Fruit fly (Drosophila melanogaster) whole organism, embryonic: ENCODE measurements around the gene RpS25.

Source experiments
- Antp ChIP-seq: fragments of 200-800 bp; sonication (Bioruptor generic); optimal IDR thresholded peaks from 3 replicates; lab custom pipeline; 2016; ENCODE audit warnings: missing biosample characterization, missing genetic modification characterization
- Blimp-1 ChIP-seq: fragments of 200-800 bp; sonication (Bioruptor generic); optimal IDR thresholded peaks from 3 replicates; lab custom pipeline; 2018; ENCODE audit warnings: missing biosample characterization, missing genetic modification characterization, mild to moderate bottlenecking, moderate library complexity, missing genetic modification reagents
- BtbVII ChIP-seq: fragments of 200-800 bp; sonication (Bioruptor generic); optimal IDR thresholded peaks from 3 replicates; lab custom pipeline; 2017; ENCODE audit warnings: missing biosample characterization, mild to moderate bottlenecking, missing genetic modification characterization
- CG1024 ChIP-seq: fragments of 200-800 bp; sonication (Bioruptor generic); IDR thresholded peaks from 2 replicates; pipeline ENCODE4 v1.3.6; 2022; ENCODE audit warnings: missing biosample characterization, missing genetic modification characterization
- CG10321 ChIP-seq: fragments of 200-800 bp; sonication (Bioruptor generic); IDR thresholded peaks from 2 replicates; pipeline ENCODE4 v1.3.6; 2022; ENCODE audit warnings: missing biosample characterization, missing genetic modification characterization
- CG1233 ChIP-seq: fragments of 200-800 bp; sonication (Bioruptor generic); optimal IDR thresholded peaks from 4 replicates; lab custom pipeline; 2018; ENCODE audit warnings: missing biosample characterization, mild to moderate bottlenecking, missing genetic modification characterization
- CG12391 ChIP-seq: fragments of 200-800 bp; sonication (Bioruptor generic); optimal IDR thresholded peaks from 3 replicates; lab custom pipeline; 2018; ENCODE audit warnings: missing biosample characterization, mild to moderate bottlenecking, missing genetic modification characterization, moderate library complexity
- CG14050 ChIP-seq: fragments of 200-800 bp; sonication (Bioruptor generic); IDR thresholded peaks from 3 replicates; pipeline ENCODE4 v1.3.6; 2022; ENCODE audit warnings: missing biosample characterization, missing genetic modification characterization
- CG15601 ChIP-seq: fragments of 200-800 bp; sonication (Bioruptor generic); optimal IDR thresholded peaks from 3 replicates; lab custom pipeline; 2019; ENCODE audit warnings: missing biosample characterization, mild to moderate bottlenecking, missing genetic modification characterization, moderate library complexity
- CG2116 ChIP-seq: fragments of 200-800 bp; sonication (Bioruptor generic); optimal IDR thresholded peaks from 3 replicates; lab custom pipeline; 2018; ENCODE audit warnings: missing biosample characterization, mild to moderate bottlenecking, missing genetic modification characterization
- CG31388 ChIP-seq: fragments of 200-800 bp; sonication (Bioruptor generic); optimal IDR thresholded peaks from 2 replicates; lab custom pipeline; 2016; ENCODE audit warnings: missing biosample characterization, missing genetic modification characterization
- CG3163 ChIP-seq: fragments of 200-800 bp; sonication (Bioruptor generic); optimal IDR thresholded peaks from 3 replicates; lab custom pipeline; 2016; ENCODE audit warnings: missing biosample characterization, missing genetic modification characterization
- CG34376 ChIP-seq: fragments of 200-800 bp; sonication (Bioruptor generic); optimal IDR thresholded peaks from 2 replicates; lab custom pipeline; 2018; ENCODE audit warnings: missing biosample characterization, mild to moderate bottlenecking, missing genetic modification characterization
- CG34422 ChIP-seq: fragments of 200-800 bp; sonication (Bioruptor generic); IDR thresholded peaks from 3 replicates; pipeline ENCODE4 v1.3.6; 2022; ENCODE audit warnings: missing biosample characterization, missing genetic modification characterization
- CG3726 ChIP-seq: fragments of 200-800 bp; sonication (Bioruptor generic); IDR thresholded peaks from 3 replicates; pipeline ENCODE4, ENCODE4 v1.3.6; 2022; ENCODE audit warnings: missing biosample characterization, missing genetic modification characterization
- CG4328 ChIP-seq: fragments of 200-800 bp; sonication (Bioruptor generic); optimal IDR thresholded peaks from 3 replicates; lab custom pipeline; 2017; ENCODE audit warnings: missing biosample characterization, missing genetic modification reagents, missing genetic modification characterization
- CG8290 ChIP-seq, 3 experiments: fragments of 200-800 bp; sonication (Bioruptor generic); optimal IDR thresholded peaks; 2 replicates each; lab custom pipeline; 2016 to 2019; ENCODE audit warnings: missing biosample characterization in 3 of 3, missing genetic modification characterization in 3 of 3, mild to moderate bottlenecking in 2 of 3, moderate library complexity in 1 of 3
- CG8944 ChIP-seq: fragments of 200-800 bp; sonication (Bioruptor generic); optimal IDR thresholded peaks from 3 replicates; lab custom pipeline; 2016; ENCODE audit warnings: missing biosample characterization, missing genetic modification characterization
- Elba2 ChIP-seq: fragments of 200-800 bp; sonication (Bioruptor generic); optimal IDR thresholded peaks from 3 replicates; lab custom pipeline; 2016; ENCODE audit warnings: missing biosample characterization, missing genetic modification characterization
- GATAe ChIP-seq: fragments of 200-800 bp; sonication (Bioruptor generic); conservative IDR thresholded peaks from 2 replicates; pipeline ENCODE4 v1.3.6; 2022; ENCODE audit warnings: missing biosample characterization, missing genetic modification characterization
- Gsc ChIP-seq: fragments of 200-800 bp; sonication (Bioruptor generic); IDR thresholded peaks from 2 replicates; pipeline ENCODE4 v1.3.6; 2022; ENCODE audit warnings: missing biosample characterization, missing genetic modification characterization
- Gug ChIP-seq: fragments of 200-800 bp; sonication (Bioruptor generic); IDR thresholded peaks from 4 replicates; pipeline ENCODE4 v1.3.6; 2022; ENCODE audit warnings: missing biosample characterization, missing genetic modification characterization
- HmgD ChIP-seq: fragments of 200-800 bp; sonication (Bioruptor generic); optimal IDR thresholded peaks from 3 replicates; lab custom pipeline; 2016; ENCODE audit warnings: missing biosample characterization, missing genetic modification characterization
- Hmr ChIP-seq: fragments of 200-800 bp; sonication (Bioruptor generic); optimal IDR thresholded peaks from 3 replicates; lab custom pipeline; 2017; ENCODE audit warnings: mild to moderate bottlenecking, missing biosample characterization, missing genetic modification reagents, missing genetic modification characterization
- Hmx ChIP-seq: fragments of 200-800 bp; sonication (Bioruptor generic); optimal IDR thresholded peaks from 2 replicates; lab custom pipeline; 2016; ENCODE audit warnings: missing biosample characterization, missing genetic modification characterization
- Jarid2 ChIP-seq: fragments of 200-800 bp; sonication (Bioruptor generic); optimal IDR thresholded peaks from 3 replicates; lab custom pipeline; 2017; ENCODE audit warnings: mild to moderate bottlenecking, missing biosample characterization, missing genetic modification reagents, missing genetic modification characterization
- Rfx ChIP-seq: fragments of 200-800 bp; sonication (Bioruptor generic); IDR thresholded peaks from 2 replicates; pipeline ENCODE4 v1.3.6; 2022; ENCODE audit warnings: missing biosample characterization, missing genetic modification characterization
- Sin3A ChIP-seq: fragments of >200 bp; optimal IDR thresholded peaks from 2 replicates; lab custom pipeline; 2018
- Trl ChIP-seq, 3 experiments: fragments of >200 bp in 2 of 3; fragments of 200-800 bp in 1 of 3; sonication (Bioruptor generic) in 1 of 3; optimal IDR thresholded peaks; 2 replicates in 1 of 3; 3 replicates in 2 of 3; lab custom pipeline; 2016 to 2017; ENCODE audit warnings: missing biosample characterization in 1 of 3, missing genetic modification characterization in 1 of 3
- amos ChIP-seq: fragments of 200-800 bp; sonication (Bioruptor generic); IDR thresholded peaks from 2 replicates; pipeline ENCODE4 v1.3.6; 2022; ENCODE audit warnings: missing biosample characterization, missing genetic modification characterization; ENCODE audit not compliant: partially characterized antibody
- dm ChIP-seq: fragments of 200-800 bp; sonication (Bioruptor generic); optimal IDR thresholded peaks from 3 replicates; lab custom pipeline; 2016; ENCODE audit warnings: missing biosample characterization, missing genetic modification characterization
- dpn ChIP-seq, 2 experiments: fragments of 200-800 bp; sonication (Bioruptor generic); optimal IDR thresholded peaks; 3 replicates each; lab custom pipeline; 2016; ENCODE audit warnings: missing biosample characterization in 2 of 2, missing genetic modification characterization in 2 of 2
- exex ChIP-seq: fragments of 200-800 bp; sonication (Bioruptor generic); optimal IDR thresholded peaks from 4 replicates; lab custom pipeline; 2018; ENCODE audit warnings: missing biosample characterization, mild to moderate bottlenecking, missing genetic modification characterization, moderate library complexity
- gfzf ChIP-seq: fragments of 200-800 bp; sonication (Bioruptor generic); optimal IDR thresholded peaks from 2 replicates; lab custom pipeline; 2016; ENCODE audit warnings: missing biosample characterization, mild to moderate bottlenecking, missing genetic modification characterization, moderate library complexity
- grn ChIP-seq: fragments of 200-800 bp; sonication (Bioruptor generic); optimal IDR thresholded peaks from 3 replicates; lab custom pipeline; 2017; ENCODE audit warnings: missing biosample characterization, missing genetic modification characterization
- hb ChIP-seq: fragments of 200-800 bp; sonication (Bioruptor generic); IDR thresholded peaks from 3 replicates; pipeline ENCODE4 v1.3.6; 2022; ENCODE audit warnings: missing biosample characterization, missing genetic modification characterization; ENCODE audit not compliant: partially characterized antibody
- kay ChIP-seq: fragments of 200-800 bp; sonication (Bioruptor generic); optimal IDR thresholded peaks from 2 replicates; lab custom pipeline; 2016; ENCODE audit warnings: missing biosample characterization, missing genetic modification characterization
- lilli ChIP-seq: fragments of 200-800 bp; sonication (Bioruptor generic); optimal IDR thresholded peaks from 3 replicates; lab custom pipeline; 2016; ENCODE audit warnings: missing biosample characterization, missing genetic modification characterization
- lmd ChIP-seq: fragments of 200-800 bp; sonication (Bioruptor generic); IDR thresholded peaks from 2 replicates; pipeline ENCODE4 v1.3.6; 2022; ENCODE audit warnings: missing biosample characterization, missing genetic modification characterization
- mirr ChIP-seq: fragments of 200-800 bp; sonication (Bioruptor generic); optimal IDR thresholded peaks from 3 replicates; lab custom pipeline; 2018; ENCODE audit warnings: missing biosample characterization, mild to moderate bottlenecking, missing genetic modification characterization
- run ChIP-seq: fragments of 200-800 bp; sonication (Bioruptor generic); optimal IDR thresholded peaks from 3 replicates; lab custom pipeline; 2018; ENCODE audit warnings: missing biosample characterization, mild to moderate bottlenecking, missing genetic modification characterization
- sc ChIP-seq, 3 experiments: fragments of >200 bp in 2 of 3; fragments of 200-800 bp in 1 of 3; sonication (Bioruptor generic) in 1 of 3; optimal IDR thresholded peaks; 2 replicates in 2 of 3; 3 replicates in 1 of 3; lab custom pipeline; 2017; ENCODE audit warnings: mild to moderate bottlenecking in 1 of 3, missing biosample characterization in 1 of 3, missing genetic modification characterization in 1 of 3, missing genetic modification reagents in 1 of 3
- sd ChIP-seq: fragments of 200-800 bp; sonication (Bioruptor generic); optimal IDR thresholded peaks from 3 replicates; lab custom pipeline; 2018; ENCODE audit warnings: missing biosample characterization, mild to moderate bottlenecking, missing genetic modification characterization, moderate library complexity
- sug ChIP-seq: fragments of 200-800 bp; optimal IDR thresholded peaks from 2 replicates; lab custom pipeline; 2019; ENCODE audit warnings: missing biosample characterization, mild to moderate bottlenecking, missing genetic modification characterization, moderate library complexity
- tap ChIP-seq: fragments of 200-800 bp; optimal IDR thresholded peaks from 3 replicates; lab custom pipeline; 2019; ENCODE audit warnings: missing biosample characterization, mild to moderate bottlenecking, missing genetic modification characterization, moderate library complexity
- tll ChIP-seq, 2 experiments: fragments of 200-800 bp in 1 of 2; fragments of >200 bp in 1 of 2; sonication (Bioruptor generic) in 1 of 2; optimal IDR thresholded peaks; 2 replicates each; lab custom pipeline; 2017 to 2019; ENCODE audit warnings: missing biosample characterization in 2 of 2, missing genetic modification characterization in 2 of 2, mild to moderate bottlenecking in 1 of 2, moderate library complexity in 1 of 2

RpS25 gene

DNA sequence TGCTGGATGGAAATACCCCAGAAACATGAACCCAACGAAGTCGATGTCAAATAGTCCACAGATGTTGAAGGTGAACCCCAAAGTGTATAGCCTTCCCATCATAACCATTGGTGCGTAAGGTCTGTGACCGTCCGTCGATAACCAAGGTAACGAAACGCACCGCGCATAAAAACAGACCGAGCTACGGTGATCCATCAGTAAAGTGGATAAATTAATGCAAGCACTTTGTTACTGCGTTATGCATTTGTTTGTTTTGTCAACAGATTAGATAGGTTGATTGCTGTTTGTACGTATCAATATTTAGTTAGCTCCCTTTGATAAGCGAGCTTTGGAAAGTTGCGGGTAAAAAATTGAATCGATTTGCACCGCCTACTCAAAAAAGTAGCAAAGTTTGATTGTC lies 37.8 kb downstream of the RpS25 start (continued):
- TF ChIP-seq CG8290 (GFP tag; optimal IDR thresholded peaks at IDR 0.05; lab: Kevin White, UChicago) (no peak), CG8290 (tag; optimal IDR thresholded peaks at IDR 0.05; lab: Kevin White, UChicago) (peak in 1 of 2 experiments; percentile 12), lmd (no peak), CG4328 (no peak), tap (tag; lab: Kevin White, UChicago) (peak; percentile 11), Elba2 (GFP tag; lab: Kevin White, UChicago) (no peak)

DNA sequence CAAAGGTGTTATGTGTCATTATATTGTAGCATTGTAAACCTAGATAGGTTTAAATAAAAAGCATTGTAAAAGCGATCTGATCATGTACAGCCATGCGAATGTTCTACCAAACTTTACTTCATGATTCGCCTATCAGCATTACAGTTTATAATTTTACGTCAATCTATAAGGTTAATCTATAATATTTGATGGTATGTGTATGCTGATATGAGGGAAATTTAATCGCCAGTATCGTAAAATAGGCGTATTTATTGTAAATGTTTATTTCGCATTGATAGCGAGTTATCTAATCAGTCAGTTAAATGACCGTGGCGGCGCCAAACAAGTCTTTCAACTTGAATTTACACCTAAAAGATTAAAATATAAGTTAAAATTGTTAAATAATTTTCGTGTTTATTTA lies 38.5 kb downstream of the RpS25 start:
- TF ChIP-seq CG3726 (GFP tag; lab: Robert Waterston, UW) (no peak), grn (GFP tag; lab: Kevin White, UChicago) (peak; percentile 62), GATAe (GFP tag; lab: Robert Waterston, UW) (peak; percentile 60), sd (tag; lab: Kevin White, UChicago) (peak; percentile 68), exex (tag; lab: Kevin White, UChicago) (peak; percentile 91), CG10321 (GFP tag; lab: Robert Waterston, UW) (no peak), CG2116 (GFP tag; lab: Kevin White, UChicago) (no peak), CG15601 (tag; lab: Kevin White, UChicago) (no peak), sug (tag; lab: Kevin White, UChicago) (peak; percentile 27), CG1024 (GFP tag; lab: Robert Waterston, UW) (no peak), Antp (GFP tag; lab: Kevin White, UChicago) (no peak), CG34376 (GFP tag; lab: Kevin White, UChicago) (peak; percentile 39), Gsc (no peak), mirr (GFP tag; lab: Kevin White, UChicago) (peak; percentile 84), CG1233 (no peak), dpn (GFP tag; optimal IDR thresholded peaks at IDR 0.05; lab: Kevin White, UChicago) (no peak), run (no peak)

DNA sequence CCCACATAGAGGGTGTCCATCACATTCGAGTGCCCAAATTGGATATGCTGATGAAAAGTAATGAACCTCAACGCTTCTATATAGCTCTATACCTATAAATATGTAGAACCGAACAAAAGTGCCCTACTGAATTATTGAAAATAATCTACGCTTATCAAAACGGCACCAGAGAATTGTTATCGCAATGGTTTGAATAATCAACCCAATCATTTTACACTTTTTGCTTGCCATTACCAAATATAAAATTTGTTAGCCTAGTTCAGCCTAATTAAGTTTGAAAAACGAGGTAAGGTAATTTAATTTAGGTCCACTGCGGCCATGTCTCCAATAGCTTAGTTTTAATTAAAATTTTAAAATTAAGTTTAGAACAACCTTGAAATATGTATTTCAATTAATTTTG lies 40.3 kb downstream of the RpS25 start:
- TF ChIP-seq exex (tag; lab: Kevin White, UChicago) (peak; percentile 62), CG14050 (GFP tag; lab: Robert Waterston, UW) (no peak), dm (GFP tag; lab: Kevin White, UChicago) (no peak), mirr (GFP tag; lab: Kevin White, UChicago) (peak; percentile 57), sc (optimal IDR thresholded peaks at IDR 0.05; lab: Kevin White, UChicago) (no peak), sc (GFP tag; optimal IDR thresholded peaks at IDR 0.05; lab: Kevin White, UChicago) (no peak), tll (GFP tag; optimal IDR thresholded peaks at IDR 0.05; lab: Kevin White, UChicago) (no peak), HmgD (no peak)

DNA sequence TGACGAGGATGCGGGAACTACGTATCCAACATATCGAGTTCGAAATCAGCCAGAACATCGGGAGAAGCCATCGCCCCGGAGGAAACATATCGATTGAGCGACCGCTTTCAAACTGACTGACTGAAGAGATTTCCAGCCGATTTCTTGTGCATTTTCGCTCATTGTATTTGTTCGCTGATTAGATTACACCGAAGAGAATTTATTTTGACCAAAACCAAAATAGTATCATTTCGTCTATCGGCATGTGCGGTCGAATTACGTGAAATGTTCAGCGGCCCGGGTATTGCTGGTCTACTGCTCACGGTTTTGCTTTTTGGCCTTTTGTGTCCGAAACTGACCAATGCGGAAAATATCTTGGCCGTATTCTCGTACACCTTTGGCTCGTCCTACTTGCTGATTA lies 40.8 kb downstream of the RpS25 start, which contains the start of the genes Ugt304A1 and Ugt303A1:
Gene Ugt304A1, minus strand, starts transcription at position 101 of the 400 bp plus-strand sequence.
Gene Ugt303A1, plus strand, starts transcription at position 222 of the 400 bp plus-strand sequence.
- TF ChIP-seq CG8944 (GFP tag; lab: Kevin White, UChicago): no peak
- no peak for TF ChIP-seq amos (GFP tag; lab: Robert Waterston, UW)
- TF ChIP-seq Hmr (GFP tag; lab: Kevin White, UChicago): no peak
- TF ChIP-seq CG34422 (GFP tag; lab: Robert Waterston, UW): no peak
- TF ChIP-seq Rfx (GFP tag; lab: Robert Waterston, UW): peak; percentile 20; the same call in 1 of the 2 replicates
- no peak for TF ChIP-seq Sin3A
- TF ChIP-seq hb (GFP tag; lab: Robert Waterston, UW): no peak
- no peak for TF ChIP-seq Blimp-1 (GFP tag; lab: Kevin White, UChicago)
- no peak for TF ChIP-seq lilli
- TF ChIP-seq Jarid2: peak; percentile 36
- TF ChIP-seq CG3163 (GFP tag; lab: Kevin White, UChicago): peak; percentile 26
- TF ChIP-seq gfzf (GFP tag; lab: Kevin White, UChicago): no peak
- TF ChIP-seq Gug (GFP tag; lab: Robert Waterston, UW): no peak
- TF ChIP-seq CG31388 (GFP tag; lab: Kevin White, UChicago): no peak
- peak in 1 of 2 experiments; percentile 5 for TF ChIP-seq Trl (optimal IDR thresholded peaks at IDR 0.05; lab: Kevin White, UChicago)
- no peak for TF ChIP-seq Trl (GFP tag; optimal IDR thresholded peaks at IDR 0.05; lab: Kevin White, UChicago)
- no peak for TF ChIP-seq kay (GFP tag; lab: Kevin White, UChicago)
- TF ChIP-seq CG12391 (tag; lab: Kevin White, UChicago): no peak
- no peak for TF ChIP-seq BtbVII (GFP tag; lab: Kevin White, UChicago)
- TF ChIP-seq exex (tag; lab: Kevin White, UChicago): peak; percentile 18
- no peak for TF ChIP-seq Hmx (GFP tag; lab: Kevin White, UChicago)
